Fruit fly (Drosophila melanogaster) whole organism, adult: ENCODE measurements around the gene sac.

Experiments used
- CG14711 ChIP-seq: fragments of 200-800 bp; sonication (Bioruptor generic); optimal IDR thresholded peaks from 2 replicates; lab custom pipeline; 2018; ENCODE audit warnings: missing biosample characterization, mild to moderate bottlenecking, missing genetic modification characterization, moderate library complexity
- CG1620 ChIP-seq: fragments of 200-800 bp; sonication (Bioruptor generic); optimal IDR thresholded peaks from 2 replicates; lab custom pipeline; 2016; ENCODE audit warnings: missing biosample characterization, missing genetic modification characterization
- CG7101 ChIP-seq: fragments of 200-800 bp; sonication (Bioruptor generic); optimal IDR thresholded peaks from 2 replicates; lab custom pipeline; 2018; ENCODE audit warnings: missing biosample characterization, mild to moderate bottlenecking, missing genetic modification characterization, moderate library complexity
- bab1 ChIP-seq: fragments of 200-800 bp; sonication (Bioruptor generic); optimal IDR thresholded peaks from 3 replicates; lab custom pipeline; 2019; ENCODE audit warnings: missing biosample characterization, mild to moderate bottlenecking, missing genetic modification characterization, moderate library complexity
- cic ChIP-seq: fragments of 200-800 bp; sonication (Bioruptor generic); optimal IDR thresholded peaks from 2 replicates; lab custom pipeline; 2017; ENCODE audit warnings: missing biosample characterization, mild to moderate bottlenecking, missing genetic modification characterization, moderate library complexity
- cnc ChIP-seq, 2 experiments: fragments of >200 bp; optimal IDR thresholded peaks; 2 replicates each; lab custom pipeline; 2017
- kay ChIP-seq: fragments of 200-800 bp; sonication (Bioruptor generic); peaks from one replicate; lab custom pipeline; 2016; ENCODE audit warnings: missing biosample characterization, missing genetic modification characterization, borderline replicate concordance

DNA sequence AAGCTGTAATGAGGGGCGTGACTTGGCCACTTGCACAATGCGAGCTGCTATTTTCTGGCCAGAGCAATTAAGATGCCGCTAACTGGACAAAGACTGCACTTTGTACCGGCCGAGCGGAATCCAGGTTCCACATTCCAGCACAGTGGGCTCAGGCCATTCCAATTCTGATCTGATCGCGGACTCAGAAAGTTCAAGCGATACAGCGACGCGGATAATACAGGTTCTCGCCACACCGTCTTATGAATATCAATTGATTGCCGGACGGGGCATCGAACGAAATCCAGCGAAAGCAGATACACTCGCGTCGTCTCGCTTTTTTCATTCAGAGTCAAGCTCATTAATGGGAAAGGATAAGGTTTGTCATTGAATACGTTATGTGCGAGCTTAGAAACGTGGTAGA lies 11.7 kb upstream of the sac start:
- TF ChIP-seq kay (GFP tag; lab: Kevin White, UChicago) (no peak), bab1 (GFP tag; lab: Kevin White, UChicago) (no peak), CG7101 (tag; lab: Kevin White, UChicago) (no peak), cnc (optimal IDR thresholded peaks at IDR 0.05; lab: Kevin White, UChicago) (no peak), CG1620 (GFP tag; lab: Kevin White, UChicago) (no peak), cic (GFP tag; lab: Kevin White, UChicago) (no peak), CG14711 (tag; lab: Kevin White, UChicago) (no peak)
